Worm (Caenorhabditis elegans) whole organism, mixed stage, embryonic: Measurements from ENCODE around the gene sru-17.

Source experiments
- blmp-1 ChIP-seq: fragments of 150-350 bp; optimal IDR thresholded peaks from 2 replicates; lab custom pipeline; 2014; ENCODE audit warnings: missing biosample characterization, missing genetic modification characterization
- lsy-2 ChIP-seq: fragments of 150-350 bp; optimal IDR thresholded peaks from 2 replicates; lab custom pipeline; 2014; ENCODE audit warnings: missing biosample characterization, missing genetic modification characterization
- nhr-12 ChIP-seq: fragments of 150-350 bp; optimal IDR thresholded peaks from 2 replicates; lab custom pipeline; 2014; ENCODE audit warnings: missing biosample characterization, missing genetic modification characterization
- snpc-4 ChIP-seq: fragments of 150-350 bp; optimal IDR thresholded peaks from 2 replicates; lab custom pipeline; 2014; ENCODE audit warnings: missing biosample characterization, missing genetic modification characterization
- sptf-1 ChIP-seq: sonication (generic microtip); optimal IDR thresholded peaks from 2 replicates; lab custom pipeline; 2017; ENCODE audit warnings: mild to moderate bottlenecking, missing genetic modification characterization, moderate library complexity, missing compliant biosample characterization
- unc-120 ChIP-seq: sonication (generic microtip); optimal IDR thresholded peaks from 2 replicates; lab custom pipeline; 2017; ENCODE audit warnings: missing genetic modification characterization, missing compliant biosample characterization; ENCODE audit not compliant: poor library complexity, severe bottlenecking
- unc-62 ChIP-seq: fragments of 150-350 bp; optimal IDR thresholded peaks from 2 replicates; lab custom pipeline; 2014; ENCODE audit warnings: missing biosample characterization, missing genetic modification reagents, missing genetic modification characterization

DNA sequence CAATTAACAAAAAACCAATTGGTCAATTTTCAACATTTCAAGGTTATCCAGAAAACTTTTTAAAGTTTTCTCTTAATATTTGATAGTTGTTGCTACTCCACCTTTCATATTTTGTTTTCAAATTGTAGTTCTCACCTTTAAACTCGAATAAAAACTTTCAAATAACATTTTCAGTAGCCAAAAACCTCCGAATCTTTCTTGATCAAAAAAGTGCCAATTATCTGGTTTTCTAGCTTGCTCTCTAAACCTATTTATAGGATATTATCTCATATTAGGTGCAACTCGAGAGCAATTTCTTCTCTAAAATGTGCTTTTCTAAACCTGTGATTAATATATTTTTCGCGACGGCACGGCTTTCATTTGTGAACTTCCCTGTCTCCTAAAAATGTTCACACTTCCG lies 18.3 kb upstream of the sru-17 start, which contains the start of gene sru-26:
- TF ChIP-seq lsy-2 (no peak), unc-62 (no peak), snpc-4 (tag; lab: Kevin White, UChicago) (no peak), unc-120 (tag; lab: Kevin White, UChicago) (no peak), blmp-1 (tag; lab: Kevin White, UChicago) (no peak), sptf-1 (no peak), nhr-12 (tag; lab: Kevin White, UChicago) (no peak)
